Fruit fly (Drosophila melanogaster) whole organism, embryonic: Measurements from ENCODE around the gene CG44385.

Experiments
- B-H2 ChIP-seq: fragments of 200-800 bp; sonication (Bioruptor generic); optimal IDR thresholded peaks from 2 replicates; lab custom pipeline; 2018; ENCODE audit warnings: missing biosample characterization, mild to moderate bottlenecking, missing genetic modification characterization
- CG10321 ChIP-seq: fragments of 200-800 bp; sonication (Bioruptor generic); IDR thresholded peaks from 2 replicates; pipeline ENCODE4 v1.3.6; 2022; ENCODE audit warnings: missing biosample characterization, missing genetic modification characterization
- CG11560 ChIP-seq: fragments of 200-800 bp; sonication (Bioruptor generic); IDR thresholded peaks from 3 replicates; pipeline ENCODE4 v1.3.6; 2022; ENCODE audit warnings: missing biosample characterization, missing genetic modification characterization
- CG12942 ChIP-seq: fragments of 200-800 bp; sonication (Bioruptor generic); optimal IDR thresholded peaks from 3 replicates; lab custom pipeline; 2016; ENCODE audit warnings: missing biosample characterization, missing genetic modification characterization
- CG13894 ChIP-seq: fragments of 200-800 bp; sonication (Bioruptor generic); optimal IDR thresholded peaks from 3 replicates; lab custom pipeline; 2018; ENCODE audit warnings: missing biosample characterization, mild to moderate bottlenecking, missing genetic modification characterization, moderate library complexity
- CG15269 ChIP-seq: fragments of 200-800 bp; sonication (Bioruptor generic); optimal IDR thresholded peaks from 2 replicates; lab custom pipeline; 2018; ENCODE audit warnings: missing biosample characterization, mild to moderate bottlenecking, missing genetic modification characterization, moderate library complexity
- CG15601 ChIP-seq: fragments of 200-800 bp; sonication (Bioruptor generic); optimal IDR thresholded peaks from 3 replicates; lab custom pipeline; 2019; ENCODE audit warnings: missing biosample characterization, mild to moderate bottlenecking, missing genetic modification characterization, moderate library complexity
- CG18764 ChIP-seq: fragments of 200-800 bp; sonication (Bioruptor generic); optimal IDR thresholded peaks from 3 replicates; lab custom pipeline; 2016; ENCODE audit warnings: missing biosample characterization, missing genetic modification characterization
- CG2712 ChIP-seq: fragments of 200-800 bp; optimal IDR thresholded peaks from 3 replicates; lab custom pipeline; 2019; ENCODE audit warnings: missing biosample characterization, mild to moderate bottlenecking, missing genetic modification characterization, moderate library complexity
- CG3281 ChIP-seq: fragments of 200-800 bp; sonication (Bioruptor generic); optimal IDR thresholded peaks from 3 replicates; lab custom pipeline; 2017; ENCODE audit warnings: missing biosample characterization, mild to moderate bottlenecking, missing genetic modification characterization
- CG33557 ChIP-seq: fragments of 200-800 bp; sonication (Bioruptor generic); optimal IDR thresholded peaks from 2 replicates; lab custom pipeline; 2019; ENCODE audit warnings: missing biosample characterization, mild to moderate bottlenecking, missing genetic modification characterization, moderate library complexity
- CG34376 ChIP-seq: fragments of 200-800 bp; sonication (Bioruptor generic); optimal IDR thresholded peaks from 2 replicates; lab custom pipeline; 2018; ENCODE audit warnings: missing biosample characterization, mild to moderate bottlenecking, missing genetic modification characterization
- CG3838 ChIP-seq: fragments of 200-800 bp; sonication (Bioruptor generic); optimal IDR thresholded peaks from 3 replicates; lab custom pipeline; 2016; ENCODE audit warnings: missing biosample characterization, missing genetic modification characterization
- CG4617 ChIP-seq: fragments of 200-800 bp; sonication (Bioruptor generic); optimal IDR thresholded peaks from 3 replicates; lab custom pipeline; 2016; ENCODE audit warnings: missing biosample characterization, missing genetic modification characterization, borderline replicate concordance
- CG5953 ChIP-seq: fragments of 200-800 bp; sonication (Bioruptor generic); IDR thresholded peaks from 2 replicates; pipeline ENCODE4 v1.3.6; 2022; ENCODE audit warnings: missing biosample characterization, missing genetic modification characterization
- CG7372 ChIP-seq: fragments of 200-800 bp; sonication (Bioruptor generic); IDR thresholded peaks from 2 replicates; pipeline ENCODE4 v1.3.6; 2022; ENCODE audit warnings: missing biosample characterization, missing genetic modification characterization
- CG7928 ChIP-seq: fragments of 200-800 bp; sonication (Bioruptor generic); optimal IDR thresholded peaks from 2 replicates; lab custom pipeline; 2017; ENCODE audit warnings: missing biosample characterization, mild to moderate bottlenecking, missing genetic modification characterization
- CG8388 ChIP-seq: fragments of 200-800 bp; sonication (Bioruptor generic); optimal IDR thresholded peaks from 2 replicates; lab custom pipeline; 2019; ENCODE audit warnings: missing biosample characterization, mild to moderate bottlenecking, missing genetic modification characterization, moderate library complexity
- D19B ChIP-seq: fragments of 200-800 bp; sonication (Bioruptor generic); optimal IDR thresholded peaks from 2 replicates; lab custom pipeline; 2017; ENCODE audit warnings: missing biosample characterization, mild to moderate bottlenecking, missing genetic modification characterization
- Dbx ChIP-seq: fragments of 200-800 bp; sonication (Bioruptor generic); IDR thresholded peaks from 3 replicates; pipeline ENCODE4 v1.3.6; 2022; ENCODE audit warnings: missing biosample characterization, missing genetic modification characterization
- Deaf1 ChIP-seq: fragments of 200-800 bp; optimal IDR thresholded peaks from 3 replicates; lab custom pipeline; 2019; ENCODE audit warnings: missing biosample characterization, mild to moderate bottlenecking, missing genetic modification characterization, moderate library complexity
- Lhr ChIP-seq: fragments of 200-800 bp; sonication (Bioruptor generic); optimal IDR thresholded peaks from 3 replicates; lab custom pipeline; 2017; ENCODE audit warnings: mild to moderate bottlenecking, missing biosample characterization, missing genetic modification reagents, missing genetic modification characterization
- MBD-R2 ChIP-seq: fragments of 200-800 bp; sonication (Bioruptor generic); IDR thresholded peaks from 2 replicates; pipeline ENCODE4 v1.3.6; 2022; ENCODE audit warnings: missing biosample characterization, missing genetic modification characterization
- Mad ChIP-seq: fragments of 200-800 bp; sonication (Bioruptor generic); optimal IDR thresholded peaks from 2 replicates; lab custom pipeline; 2016; ENCODE audit warnings: missing biosample characterization, missing genetic modification characterization
- Myb ChIP-seq: fragments of 200-800 bp; sonication (Bioruptor generic); optimal IDR thresholded peaks from 2 replicates; lab custom pipeline; 2016; ENCODE audit warnings: missing biosample characterization, missing genetic modification characterization
- Neu2 ChIP-seq: fragments of 200-800 bp; sonication (Bioruptor generic); optimal IDR thresholded peaks from 3 replicates; lab custom pipeline; 2016; ENCODE audit warnings: missing biosample characterization, missing genetic modification characterization, borderline replicate concordance
- Oaz ChIP-seq: fragments of 200-800 bp; sonication (Bioruptor generic); IDR thresholded peaks from 2 replicates; pipeline ENCODE4 v1.3.6; 2022; ENCODE audit warnings: missing biosample characterization, missing genetic modification characterization
- Pdp1 ChIP-seq, 2 experiments: fragments of 200-800 bp; sonication (Bioruptor generic); optimal IDR thresholded peaks; 3 replicates each; lab custom pipeline; 2016; ENCODE audit warnings: missing biosample characterization in 2 of 2, missing genetic modification characterization in 2 of 2, mild to moderate bottlenecking in 1 of 2, moderate library complexity in 1 of 2
- Ptx1 ChIP-seq: fragments of 200-800 bp; sonication (Bioruptor generic); IDR thresholded peaks from 2 replicates; pipeline ENCODE4 v1.3.6; 2022; ENCODE audit warnings: missing biosample characterization, missing genetic modification characterization
- Tbp ChIP-seq: fragments of >200 bp; optimal IDR thresholded peaks from 2 replicates; lab custom pipeline; 2018; ENCODE audit warnings: missing biosample characterization, missing genetic modification characterization
- crol ChIP-seq: fragments of 200-800 bp; sonication (Bioruptor generic); IDR thresholded peaks from 2 replicates; pipeline ENCODE4 v1.3.6; 2022; ENCODE audit warnings: missing biosample characterization, missing genetic modification characterization
- cwo ChIP-seq: fragments of 200-800 bp; sonication (Bioruptor generic); optimal IDR thresholded peaks from 3 replicates; lab custom pipeline; 2017; ENCODE audit warnings: missing biosample characterization, missing genetic modification characterization, mild to moderate bottlenecking, moderate library complexity, missing genetic modification reagents
- dm ChIP-seq: fragments of 200-800 bp; sonication (Bioruptor generic); optimal IDR thresholded peaks from 3 replicates; lab custom pipeline; 2016; ENCODE audit warnings: missing biosample characterization, missing genetic modification characterization
- dmrt11E ChIP-seq: fragments of 200-800 bp; sonication (Bioruptor generic); optimal IDR thresholded peaks from 3 replicates; lab custom pipeline; 2018; ENCODE audit warnings: missing biosample characterization, mild to moderate bottlenecking, missing genetic modification characterization, moderate library complexity
- emc ChIP-seq: fragments of 200-800 bp; sonication (Bioruptor generic); optimal IDR thresholded peaks from 2 replicates; lab custom pipeline; 2016; ENCODE audit warnings: missing biosample characterization, missing genetic modification characterization
- ewg ChIP-seq: fragments of 200-800 bp; sonication (Bioruptor generic); optimal IDR thresholded peaks from 3 replicates; lab custom pipeline; 2017; ENCODE audit warnings: mild to moderate bottlenecking, missing biosample characterization, missing genetic modification reagents, missing genetic modification characterization
- gce ChIP-seq: fragments of 200-800 bp; sonication (Bioruptor generic); IDR thresholded peaks from 3 replicates; pipeline ENCODE4 v1.3.6; 2022; ENCODE audit warnings: missing biosample characterization, missing genetic modification characterization
- gem ChIP-seq: fragments of 200-800 bp; sonication (Bioruptor generic); optimal IDR thresholded peaks from 2 replicates; lab custom pipeline; 2019; ENCODE audit warnings: missing biosample characterization, mild to moderate bottlenecking, missing genetic modification characterization, moderate library complexity
- gsb-n ChIP-seq: fragments of 200-800 bp; sonication (Bioruptor generic); optimal IDR thresholded peaks from 3 replicates; lab custom pipeline; 2018; ENCODE audit warnings: missing biosample characterization, mild to moderate bottlenecking, missing genetic modification characterization
- h ChIP-seq: fragments of >200 bp; optimal IDR thresholded peaks from 2 replicates; lab custom pipeline; 2017
- hb ChIP-seq: fragments of 200-800 bp; sonication (Bioruptor generic); IDR thresholded peaks from 3 replicates; pipeline ENCODE4 v1.3.6; 2022; ENCODE audit warnings: missing biosample characterization, missing genetic modification characterization; ENCODE audit not compliant: partially characterized antibody
- lilli ChIP-seq: fragments of 200-800 bp; sonication (Bioruptor generic); optimal IDR thresholded peaks from 3 replicates; lab custom pipeline; 2016; ENCODE audit warnings: missing biosample characterization, missing genetic modification characterization
- odd ChIP-seq: fragments of 200-800 bp; sonication (Bioruptor generic); optimal IDR thresholded peaks from 2 replicates; lab custom pipeline; 2017; ENCODE audit warnings: missing biosample characterization, mild to moderate bottlenecking, missing genetic modification characterization
- peb ChIP-seq: fragments of 200-800 bp; sonication (Bioruptor generic); IDR thresholded peaks from 2 replicates; pipeline ENCODE4 v1.3.6; 2022; ENCODE audit warnings: missing biosample characterization, missing genetic modification characterization
- sens ChIP-seq: fragments of 200-800 bp; sonication (Bioruptor generic); peaks from one replicate; lab custom pipeline; 2016; ENCODE audit warnings: missing biosample characterization, missing genetic modification characterization
- tll ChIP-seq, 2 experiments: fragments of 200-800 bp in 1 of 2; fragments of >200 bp in 1 of 2; sonication (Bioruptor generic) in 1 of 2; optimal IDR thresholded peaks; 2 replicates each; lab custom pipeline; 2017 to 2019; ENCODE audit warnings: missing biosample characterization in 2 of 2, missing genetic modification characterization in 2 of 2, mild to moderate bottlenecking in 1 of 2, moderate library complexity in 1 of 2
- trem ChIP-seq: fragments of 200-800 bp; optimal IDR thresholded peaks from 3 replicates; lab custom pipeline; 2019; ENCODE audit warnings: missing biosample characterization, mild to moderate bottlenecking, missing genetic modification characterization, moderate library complexity
- tx ChIP-seq: fragments of 200-800 bp; sonication (Bioruptor generic); optimal IDR thresholded peaks from 2 replicates; lab custom pipeline; 2016; ENCODE audit warnings: missing biosample characterization, missing genetic modification characterization
- z ChIP-seq: fragments of 200-800 bp; sonication (Bioruptor generic); IDR thresholded peaks from 3 replicates; pipeline ENCODE4 v1.3.6; 2022; ENCODE audit warnings: missing biosample characterization, missing genetic modification characterization

Gene CG44385

DNA sequence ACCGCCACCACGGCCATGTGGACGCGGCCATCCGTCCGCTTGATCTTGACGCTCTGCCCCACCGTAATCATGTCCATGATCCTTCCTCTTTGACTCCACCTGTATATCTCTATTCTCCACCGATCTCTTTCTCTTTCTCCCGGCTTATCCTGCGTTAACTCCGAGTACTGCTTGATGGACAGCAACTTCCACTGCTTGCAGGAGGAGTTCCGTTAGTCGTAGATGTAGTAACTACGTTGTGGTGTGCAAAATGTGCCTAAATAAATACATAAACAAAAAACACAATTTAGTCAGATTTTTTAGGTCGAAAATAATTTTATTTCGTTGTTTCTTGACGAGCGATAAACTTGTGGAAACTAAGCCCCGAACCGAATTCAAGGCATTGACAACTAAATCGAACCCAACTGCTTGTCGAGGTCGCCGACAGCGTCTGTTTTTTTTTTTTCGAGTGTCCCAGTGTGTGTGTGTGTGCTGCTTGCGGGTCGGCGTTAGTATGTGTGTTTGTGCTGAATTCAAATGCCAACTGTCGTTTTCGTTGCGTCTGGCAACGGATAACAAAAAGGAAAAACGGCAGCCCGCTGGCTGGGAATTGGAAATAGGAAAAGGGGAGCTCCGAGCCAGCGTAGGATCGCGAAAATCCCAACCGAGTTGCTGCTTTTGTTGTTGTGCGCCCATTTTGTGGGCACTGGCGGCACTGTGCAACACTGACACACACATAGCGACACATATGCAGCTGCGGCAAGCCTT lies 3.8 kb upstream of the CG44385 start (continued):
- TF ChIP-seq MBD-R2: peak; percentile 26; the same call in 1 of the 2 replicates
- peak; percentile 73 for TF ChIP-seq Myb (GFP tag; lab: Kevin White, UChicago)
- no peak for TF ChIP-seq lilli (GFP tag; lab: Kevin White, UChicago)
- no peak for TF ChIP-seq ewg (GFP tag; lab: Kevin White, UChicago)

DNA sequence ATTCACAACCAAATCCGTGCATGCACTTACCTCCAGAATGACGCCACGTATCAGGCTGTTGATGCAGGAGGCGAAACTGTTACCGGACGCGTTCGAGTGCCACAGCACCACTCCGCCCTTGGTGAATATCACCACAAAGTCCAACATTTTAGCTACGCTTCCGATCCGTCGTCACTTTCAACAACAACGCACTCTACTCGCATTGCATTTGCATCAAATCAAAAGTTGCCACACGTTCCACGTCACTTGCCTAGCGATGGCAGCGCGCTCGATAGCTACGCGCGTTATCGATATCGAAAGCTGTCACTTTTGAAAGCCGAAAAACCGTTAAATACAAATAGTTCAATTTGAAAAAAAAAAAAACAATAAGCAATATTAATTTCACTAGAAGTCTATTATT lies 3.4 kb downstream of the CG44385 start, which contains the start of gene SrpRalpha:
SrpRalpha (minus strand) TSS at position 260 of the 400 bp plus-strand sequence.
- TF ChIP-seq CG3281 (GFP tag; lab: Kevin White, UChicago) (no peak), tx (GFP tag; lab: Kevin White, UChicago) (no peak), CG34376 (GFP tag; lab: Kevin White, UChicago) (no peak), CG7372 (no peak), CG15269 (tag; lab: Kevin White, UChicago) (no peak), h (lab: Kevin White, UChicago) (no peak), Dbx (GFP tag; lab: Robert Waterston, UW) (no peak), cwo (GFP tag; lab: Kevin White, UChicago) (no peak), B-H2 (GFP tag; lab: Kevin White, UChicago) (no peak), CG11560 (no peak), dmrt11E (no peak), dm (GFP tag; lab: Kevin White, UChicago) (peak; percentile 3), crol (no peak), Mad (GFP tag; lab: Kevin White, UChicago) (no peak), CG5953 (GFP tag; lab: Robert Waterston, UW) (no peak), CG2712 (tag; lab: Kevin White, UChicago) (no peak), Ptx1 (GFP tag; lab: Robert Waterston, UW) (no peak), CG7928 (GFP tag; lab: Kevin White, UChicago) (no peak), CG10321 (no peak), Pdp1 (GFP tag; optimal IDR thresholded peaks at IDR 0.05; lab: Kevin White, UChicago) (peak in 1 of 2 experiments; percentile 5), Neu2 (GFP tag; lab: Kevin White, UChicago) (no peak), CG13894 (tag; lab: Kevin White, UChicago) (no peak), peb (GFP tag; lab: Robert Waterston, UW) (no peak), odd (no peak), emc (GFP tag; lab: Kevin White, UChicago) (no peak), D19B (GFP tag; lab: Kevin White, UChicago) (no peak), Deaf1 (no peak), CG3838 (GFP tag; lab: Kevin White, UChicago) (no peak), Tbp (no peak), trem (tag; lab: Kevin White, UChicago) (no peak), hb (no peak), CG15601 (tag; lab: Kevin White, UChicago) (no peak), Oaz (GFP tag; lab: Robert Waterston, UW) (no peak), CG4617 (GFP tag; lab: Kevin White, UChicago) (no peak), tll (GFP tag; optimal IDR thresholded peaks at IDR 0.05; lab: Kevin White, UChicago) (no peak), CG12942 (GFP tag; lab: Kevin White, UChicago) (no peak), gem (tag; lab: Kevin White, UChicago) (no peak), sens (GFP tag; lab: Kevin White, UChicago) (peak; percentile 60), CG33557 (no peak), Lhr (GFP tag; lab: Kevin White, UChicago) (no peak), gce (no peak), CG8388 (no peak), CG18764 (GFP tag; lab: Kevin White, UChicago) (no peak), z (GFP tag; lab: Robert Waterston, UW) (no peak), gsb-n (tag; lab: Kevin White, UChicago) (no peak)
